Fruit fly (Drosophila melanogaster): ENCODE results near the gene Mau2.

Mau2 gene

dm6 chr3R:15218824-15219576, 10.0 kb downstream of the Mau2 start, which contains the start of the genes SIDL and CG12241 (continued):
- TF ChIP-seq CkIIα-i1 (GFP tag; IDR thresholded peaks at IDR 0.05) = no peak
- peak; percentile 96 for TF ChIP-seq dysf (GFP tag; IDR thresholded peaks at IDR 0.05)
- no peak for TF ChIP-seq CG2129 (GFP tag; IDR thresholded peaks at IDR 0.05; ENCODE audit: partially characterized antibody)
- TF ChIP-seq Asciz (GFP tag; optimal IDR thresholded peaks at IDR 0.05) = no peak
- TF ChIP-seq MTF-1 (GFP tag; optimal IDR thresholded peaks at IDR 0.05; ENCODE audit: borderline replicate concordance) = peak; percentile 32
- peak; percentile 73 for TF ChIP-seq NK7.1 (GFP tag; optimal IDR thresholded peaks at IDR 0.05)
- TF ChIP-seq CG17802 (tag; optimal IDR thresholded peaks at IDR 0.05) = peak; percentile 42
- TF ChIP-seq CG5245 (GFP tag; optimal IDR thresholded peaks at IDR 0.05) = peak; percentile 48
- peak; percentile 78 for TF ChIP-seq Gsc (GFP tag; IDR thresholded peaks at IDR 0.05)
- no peak for TF ChIP-seq fru (optimal IDR thresholded peaks at IDR 0.05)
- TF ChIP-seq CHES-1-like (GFP tag; optimal IDR thresholded peaks at IDR 0.05) = peak; percentile 14
- TF ChIP-seq lilli (GFP tag; optimal IDR thresholded peaks at IDR 0.05) = peak; percentile 87
- peak; percentile 90 for TF ChIP-seq CG9215 (GFP tag; IDR thresholded peaks at IDR 0.05)
- peak; percentile 19 for TF ChIP-seq fu2 (GFP tag; optimal IDR thresholded peaks at IDR 0.05)
- TF ChIP-seq CG3281 (GFP tag; optimal IDR thresholded peaks at IDR 0.05) = peak; percentile 83
- peak; percentile 57 for TF ChIP-seq CG6683 (GFP tag; optimal IDR thresholded peaks at IDR 0.05)
- TF ChIP-seq psq (GFP tag; optimal IDR thresholded peaks at IDR 0.05) = peak; percentile 13
- TF ChIP-seq ase (GFP tag; IDR thresholded peaks at IDR 0.05) = peak; percentile 91
- TF ChIP-seq chinmo (GFP tag; IDR thresholded peaks at IDR 0.05; ENCODE audit: partially characterized antibody) = no peak
- TF ChIP-seq HLH4C (GFP tag; IDR thresholded peaks at IDR 0.05; ENCODE audit: partially characterized antibody) = no peak; the same call in 2 of the 3 replicates
- peak; percentile 63 for TF ChIP-seq Bteb2 (GFP tag; optimal IDR thresholded peaks at IDR 0.05)
- TF ChIP-seq Spps (tag; optimal IDR thresholded peaks at IDR 0.05) = peak; percentile 31
- TF ChIP-seq CG2678 (tag; optimal IDR thresholded peaks at IDR 0.05) = peak; percentile 92
- no peak for TF ChIP-seq kni (GFP tag; optimal IDR thresholded peaks at IDR 0.05)
- TF ChIP-seq hth (optimal IDR thresholded peaks at IDR 0.05) = no peak
- TF ChIP-seq CG17359 (tag; optimal IDR thresholded peaks at IDR 0.05) = peak; percentile 83
- TF ChIP-seq hkb (optimal IDR thresholded peaks at IDR 0.05) = no peak
- TF ChIP-seq hkb (GFP tag; IDR thresholded peaks at IDR 0.05) = peak; percentile 93
- peak; percentile 79 for TF ChIP-seq CG2116 (GFP tag; optimal IDR thresholded peaks at IDR 0.05)
- peak; percentile 93 for TF ChIP-seq Taf1 (GFP tag; IDR thresholded peaks at IDR 0.05)
- no peak for TF ChIP-seq CG17912 (GFP tag; optimal IDR thresholded peaks at IDR 0.05)
- 0 out of 2 replicates have a peak, but pooled peaks have one; percentile 13 for TF ChIP-seq H2.0 (GFP tag; IDR thresholded peaks at IDR 0.05)
- TF ChIP-seq CG34376 (GFP tag; optimal IDR thresholded peaks at IDR 0.05) = peak; percentile 71
- TF ChIP-seq CG7357 (GFP tag; IDR thresholded peaks at IDR 0.05) = peak; percentile 89
- TF ChIP-seq CG4707 (GFP tag; optimal IDR thresholded peaks at IDR 0.05) = no peak
- peak; percentile 65 for TF ChIP-seq Nf-YC (tag; optimal IDR thresholded peaks at IDR 0.05)
- no peak for TF ChIP-seq CG2875 (GFP tag; optimal IDR thresholded peaks at IDR 0.05)
- peak; percentile 66 for TF ChIP-seq unpg (GFP tag; optimal IDR thresholded peaks at IDR 0.05)
- TF ChIP-seq jigr1 (GFP tag; IDR thresholded peaks at IDR 0.05) = peak; percentile 88
- no peak for TF ChIP-seq CG32767 (GFP tag; IDR thresholded peaks at IDR 0.05)
- peak; percentile 67 for TF ChIP-seq slbo (GFP tag; IDR thresholded peaks at IDR 0.05)
- TF ChIP-seq bsh (GFP tag; optimal IDR thresholded peaks at IDR 0.05) = peak in 1 of 2 experiments; percentile 44
- TF ChIP-seq CG6272 (GFP tag; IDR thresholded peaks at IDR 0.05) = peak; percentile 93
- 0 out of 2 replicates have a peak, but pooled peaks have one; percentile 21 for TF ChIP-seq Oaz (GFP tag; IDR thresholded peaks at IDR 0.05)
- TF ChIP-seq tna (GFP tag; IDR thresholded peaks at IDR 0.05; ENCODE audit: partially characterized antibody) = no peak
- no peak for TF ChIP-seq wek (GFP tag; optimal IDR thresholded peaks at IDR 0.05)
- TF ChIP-seq peb (GFP tag; IDR thresholded peaks at IDR 0.05) = peak; percentile 80
- TF ChIP-seq Gug (GFP tag; IDR thresholded peaks at IDR 0.05) = peak; percentile 93; the same call in 3 of the 4 replicates
- TF ChIP-seq Mrtf (GFP tag; IDR thresholded peaks at IDR 0.05) = peak; percentile 85
- peak; percentile 69 for TF ChIP-seq kay (GFP tag; optimal IDR thresholded peaks at IDR 0.05)

Data from whole organism, embryonic.